Fruit fly (Drosophila melanogaster): ENCODE data around the gene Pbp95.

Pbp95 gene

DNA sequence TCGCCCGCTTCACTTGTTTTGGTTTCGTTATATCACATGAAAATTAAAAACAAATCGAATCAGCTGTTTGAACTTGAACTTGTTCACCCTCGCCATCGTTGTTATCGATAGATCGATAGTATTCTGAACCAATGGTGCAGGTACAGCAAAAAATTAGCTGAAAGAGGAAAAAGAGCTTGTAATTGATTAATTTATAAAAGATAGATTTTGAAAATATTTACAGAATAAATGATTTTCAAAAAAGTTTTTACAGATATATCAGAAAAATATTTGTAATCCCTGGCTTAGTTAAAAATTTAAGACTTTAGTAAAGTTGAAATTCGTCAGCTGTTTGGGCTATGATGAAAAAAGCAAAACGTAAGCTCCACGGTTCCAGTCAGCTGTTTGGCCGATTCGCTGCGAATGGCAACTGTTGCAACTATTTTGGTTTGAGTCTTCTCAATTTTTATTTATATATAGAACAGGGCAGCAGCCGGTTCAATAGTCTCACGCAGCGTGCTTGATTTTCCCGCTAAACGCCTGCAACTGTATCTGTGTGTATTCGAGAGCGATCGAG lies 19.4 kb downstream of the Pbp95 start, which contains the start of the genes CG11035 and unc-45 (continued):
- no peak for TF ChIP-seq lov (optimal IDR thresholded peaks at IDR 0.05)
- TF ChIP-seq lov (GFP tag; IDR thresholded peaks at IDR 0.05), result no peak
- no peak for TF ChIP-seq CG11723 (GFP tag; optimal IDR thresholded peaks at IDR 0.05)
- no peak for TF ChIP-seq sc (optimal IDR thresholded peaks at IDR 0.05)
- no peak for TF ChIP-seq sc (GFP tag; optimal IDR thresholded peaks at IDR 0.05)
- TF ChIP-seq Trl (optimal IDR thresholded peaks at IDR 0.05), result no peak
- no peak for TF ChIP-seq Trl (GFP tag; optimal IDR thresholded peaks at IDR 0.05)
- no peak for TF ChIP-seq CG8359 (GFP tag; optimal IDR thresholded peaks at IDR 0.05; ENCODE audit: borderline replicate concordance)
- TF ChIP-seq Oli (tag; optimal IDR thresholded peaks at IDR 0.05), result no peak
- peak; percentile 68 for TF ChIP-seq Doc3 (GFP tag; IDR thresholded peaks at IDR 0.05; ENCODE audit: partially characterized antibody)
- no peak for TF ChIP-seq CG12219 (GFP tag; optimal IDR thresholded peaks at IDR 0.05)
- TF ChIP-seq CG1602 (GFP tag; optimal IDR thresholded peaks at IDR 0.05), result peak; percentile 10
- TF ChIP-seq wek (GFP tag; optimal IDR thresholded peaks at IDR 0.05), result no peak
- peak; percentile 45; the same call in 1 of the 2 replicates for TF ChIP-seq CG2129 (GFP tag; IDR thresholded peaks at IDR 0.05; ENCODE audit: partially characterized antibody)
- no peak for TF ChIP-seq lab (GFP tag; optimal IDR thresholded peaks at IDR 0.05)
- TF ChIP-seq corto (GFP tag; optimal IDR thresholded peaks at IDR 0.05), result no peak
- peak; percentile 15 for TF ChIP-seq CG1233 (GFP tag; optimal IDR thresholded peaks at IDR 0.05)
- TF ChIP-seq fd102C (GFP tag; optimal IDR thresholded peaks at IDR 0.05), result no peak
- TF ChIP-seq CG10959 (GFP tag; IDR thresholded peaks at IDR 0.05), result no peak
- peak; percentile 41 for TF ChIP-seq D19A (tag; optimal IDR thresholded peaks at IDR 0.05)
- peak; percentile 63 for TF ChIP-seq CG12659 (GFP tag; optimal IDR thresholded peaks at IDR 0.05)
- TF ChIP-seq CG2889 (GFP tag; IDR thresholded peaks at IDR 0.05), result no peak
- TF ChIP-seq CG12942 (GFP tag; optimal IDR thresholded peaks at IDR 0.05), result no peak
- no peak for TF ChIP-seq CG18599 (GFP tag; optimal IDR thresholded peaks at IDR 0.05)
- TF ChIP-seq hkb (optimal IDR thresholded peaks at IDR 0.05), result no peak
- no peak for TF ChIP-seq hkb (GFP tag; IDR thresholded peaks at IDR 0.05)
- no peak for TF ChIP-seq CG12769 (tag; optimal IDR thresholded peaks at IDR 0.05)
- no peak for TF ChIP-seq CG42726 (GFP tag; IDR thresholded peaks at IDR 0.05; ENCODE audit: partially characterized antibody)
- TF ChIP-seq gcm (GFP tag; optimal IDR thresholded peaks at IDR 0.05), result no peak
- TF ChIP-seq E2f2 (GFP tag; IDR thresholded peaks at IDR 0.05), result peak; percentile 46; the same call in 1 of the 2 replicates
- no peak for TF ChIP-seq CG43689 (GFP tag; IDR thresholded peaks at IDR 0.05)
- TF ChIP-seq CG34224 (GFP tag; IDR thresholded peaks at IDR 0.05; ENCODE audit: partially characterized antibody), result peak; percentile 64; the same call in 2 of the 3 replicates
- peak; percentile 34 for TF ChIP-seq CG30403 (GFP tag; optimal IDR thresholded peaks at IDR 0.05)
- peak; percentile 68 for TF ChIP-seq CG8290 (GFP tag; optimal IDR thresholded peaks at IDR 0.05)
- no peak for TF ChIP-seq CG8290 (tag; optimal IDR thresholded peaks at IDR 0.05)
- no peak for TF ChIP-seq CG10979 (tag; optimal IDR thresholded peaks at IDR 0.05)
- peak; percentile 90 for TF ChIP-seq CG9437 (GFP tag; optimal IDR thresholded peaks at IDR 0.05)
- no peak for TF ChIP-seq CG3163 (GFP tag; optimal IDR thresholded peaks at IDR 0.05)
- peak; percentile 87 for TF ChIP-seq sens (GFP tag)
- TF ChIP-seq ewg (GFP tag; optimal IDR thresholded peaks at IDR 0.05), result no peak
- peak; percentile 26 for TF ChIP-seq CG18764 (GFP tag; optimal IDR thresholded peaks at IDR 0.05)
- peak; percentile 71 for TF ChIP-seq phol (tag; optimal IDR thresholded peaks at IDR 0.05)
- TF ChIP-seq CG7786 (GFP tag; optimal IDR thresholded peaks at IDR 0.05), result no peak
- no peak for TF ChIP-seq vfl (GFP tag; optimal IDR thresholded peaks at IDR 0.05)
- TF ChIP-seq CG15601 (tag; optimal IDR thresholded peaks at IDR 0.05), result peak; percentile 32
- TF ChIP-seq rib (GFP tag; IDR thresholded peaks at IDR 0.05), result no peak
- no peak for TF ChIP-seq CG2678 (tag; optimal IDR thresholded peaks at IDR 0.05)
- no peak for TF ChIP-seq BtbVII (GFP tag; optimal IDR thresholded peaks at IDR 0.05)
- peak; percentile 72 for TF ChIP-seq Nf-YC (tag; optimal IDR thresholded peaks at IDR 0.05)
- TF ChIP-seq CG4360 (GFP tag; IDR thresholded peaks at IDR 0.05), result no peak
- peak; percentile 72 for TF ChIP-seq Camta (GFP tag; optimal IDR thresholded peaks at IDR 0.05)

Measured in whole organism, embryonic.